Worm (Caenorhabditis elegans): Measurements from ENCODE around the gene zhit-3.

- TF ChIP-seq tbx-2 (tag; optimal IDR thresholded peaks at IDR 0.05) (no peak), ztf-4 (tag; optimal IDR thresholded peaks at IDR 0.05) (no peak), R02D3.7 (tag; optimal IDR thresholded peaks at IDR 0.05) (no peak)
These were observed 25.2 kb upstream of the zhit-3 start for ce11 chrV:10237171-10237570.
